Fruit fly (Drosophila melanogaster): ENCODE data around the gene CG15387.

Gene CG15387

DNA sequence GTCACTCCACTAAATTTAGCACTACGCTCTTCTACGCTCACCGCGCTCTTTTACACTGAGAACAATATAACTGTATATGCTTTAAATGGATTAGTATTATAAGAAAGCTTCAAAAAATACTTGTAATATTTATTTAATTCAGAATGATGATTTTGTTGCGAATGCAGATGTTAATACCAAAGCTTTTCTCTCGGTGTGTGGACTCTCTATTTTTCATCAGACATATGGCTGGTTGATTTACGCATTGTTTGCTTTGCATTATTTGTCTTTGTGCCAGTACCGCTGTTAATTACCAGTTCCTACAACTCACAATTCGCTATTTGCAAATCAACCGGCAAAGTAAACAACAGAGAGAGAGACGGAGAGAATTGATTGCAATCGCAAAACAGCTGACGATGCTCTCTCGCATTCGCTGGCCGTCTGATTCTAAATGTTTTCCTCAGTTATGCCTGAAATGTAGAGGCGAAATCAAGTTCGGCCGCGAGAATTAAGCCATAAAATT, 4.4 kb downstream of the CG15387 start (continued):
- TF ChIP-seq tll (GFP tag; optimal IDR thresholded peaks at IDR 0.05), result peak in 1 of 2 experiments; percentile 65
- TF ChIP-seq HLH54F (GFP tag; optimal IDR thresholded peaks at IDR 0.05), result peak; percentile 95
- peak; percentile 86 for TF ChIP-seq kah (GFP tag; optimal IDR thresholded peaks at IDR 0.05)
- TF ChIP-seq Hr3 (GFP tag; optimal IDR thresholded peaks at IDR 0.05), result peak; percentile 97
- TF ChIP-seq CG11398 (GFP tag; optimal IDR thresholded peaks at IDR 0.05), result peak; percentile 90
- peak in 1 of 3 experiments; percentile 48 for TF ChIP-seq Stat92E (GFP tag; optimal IDR thresholded peaks at IDR 0.05)
- peak; percentile 92 for TF ChIP-seq slou (GFP tag; optimal IDR thresholded peaks at IDR 0.05)
- TF ChIP-seq croc (GFP tag; conservative IDR thresholded peaks at IDR 0.05), result peak; percentile 91
- TF ChIP-seq CG9437 (GFP tag; optimal IDR thresholded peaks at IDR 0.05), result peak; percentile 93
- TF ChIP-seq YL-1 (GFP tag; optimal IDR thresholded peaks at IDR 0.05), result peak; percentile 66
- TF ChIP-seq CG4424 (GFP tag; optimal IDR thresholded peaks at IDR 0.05), result peak; percentile 92
- peak; percentile 96 for TF ChIP-seq tap (tag; optimal IDR thresholded peaks at IDR 0.05)
- TF ChIP-seq emc (GFP tag; optimal IDR thresholded peaks at IDR 0.05), result peak; percentile 91
- TF ChIP-seq CG4707 (GFP tag; optimal IDR thresholded peaks at IDR 0.05), result peak; percentile 84
- TF ChIP-seq tio (GFP tag; optimal IDR thresholded peaks at IDR 0.05), result peak; percentile 97
- TF ChIP-seq fd3F (GFP tag; optimal IDR thresholded peaks at IDR 0.05), result peak; percentile 94
- TF ChIP-seq MTF-1 (GFP tag; optimal IDR thresholded peaks at IDR 0.05; ENCODE audit: borderline replicate concordance), result peak; percentile 92
- peak; percentile 90 for TF ChIP-seq CkIIα-i1 (GFP tag; IDR thresholded peaks at IDR 0.05)
- peak; percentile 98 for TF ChIP-seq HLH3B (GFP tag; IDR thresholded peaks at IDR 0.05)
- peak; percentile 98 for TF ChIP-seq CG7839 (tag; optimal IDR thresholded peaks at IDR 0.05)
- peak; percentile 98 for TF ChIP-seq gro (GFP tag; optimal IDR thresholded peaks at IDR 0.05)
- peak; percentile 99 for TF ChIP-seq CG34422 (GFP tag; IDR thresholded peaks at IDR 0.05)
- TF ChIP-seq CG4617 (GFP tag; optimal IDR thresholded peaks at IDR 0.05; ENCODE audit: borderline replicate concordance), result peak; percentile 77
- peak; percentile 57 for TF ChIP-seq CG7745 (tag; optimal IDR thresholded peaks at IDR 0.05)
- peak; percentile 10 for TF ChIP-seq Dp (GFP tag; optimal IDR thresholded peaks at IDR 0.05)
- peak; percentile 97 for TF ChIP-seq CoRest (tag; optimal IDR thresholded peaks at IDR 0.05)
- TF ChIP-seq kay (GFP tag; optimal IDR thresholded peaks at IDR 0.05), result peak; percentile 96
- peak; percentile 94 for TF ChIP-seq CG6854 (GFP tag; optimal IDR thresholded peaks at IDR 0.05)
- TF ChIP-seq CG9817 (tag; optimal IDR thresholded peaks at IDR 0.05), result peak; percentile 98
- peak; percentile 96 for TF ChIP-seq Bteb2 (GFP tag; optimal IDR thresholded peaks at IDR 0.05)
- TF ChIP-seq CG16815 (GFP tag; optimal IDR thresholded peaks at IDR 0.05), result peak; percentile 94
- peak; percentile 66 for TF ChIP-seq CG17186 (GFP tag; optimal IDR thresholded peaks at IDR 0.05)
- peak; percentile 98 for TF ChIP-seq tgo (GFP tag; IDR thresholded peaks at IDR 0.05)
- peak; percentile 8 for TF ChIP-seq CG9797 (GFP tag; optimal IDR thresholded peaks at IDR 0.05)
- peak; percentile 94 for TF ChIP-seq CG9609 (GFP tag; optimal IDR thresholded peaks at IDR 0.05)
- peak; percentile 83 for TF ChIP-seq Myb (GFP tag; optimal IDR thresholded peaks at IDR 0.05)
- TF ChIP-seq ci (GFP tag; IDR thresholded peaks at IDR 0.05), result peak; percentile 99
- TF ChIP-seq knrl (GFP tag; IDR thresholded peaks at IDR 0.05; ENCODE audit: partially characterized antibody), result no peak
- TF ChIP-seq ato (GFP tag; IDR thresholded peaks at IDR 0.05; ENCODE audit: partially characterized antibody), result no peak
- TF ChIP-seq CG17802 (tag; optimal IDR thresholded peaks at IDR 0.05), result peak; percentile 64
- peak; percentile 99 for TF ChIP-seq CG11247 (GFP tag; IDR thresholded peaks at IDR 0.05)
- no peak for TF ChIP-seq mld (GFP tag; IDR thresholded peaks at IDR 0.05; ENCODE audit: partially characterized antibody)
- peak; percentile 95 to 96 for TF ChIP-seq bsh (GFP tag; optimal IDR thresholded peaks at IDR 0.05)
- TF ChIP-seq CG15601 (tag; optimal IDR thresholded peaks at IDR 0.05), result peak; percentile 89
- peak; percentile 99 for TF ChIP-seq rib (GFP tag; IDR thresholded peaks at IDR 0.05)
- TF ChIP-seq CG10979 (tag; optimal IDR thresholded peaks at IDR 0.05), result peak; percentile 92
- no peak for TF ChIP-seq hth (optimal IDR thresholded peaks at IDR 0.05)
- TF ChIP-seq dmrt11E (tag; optimal IDR thresholded peaks at IDR 0.05), result peak; percentile 89
- TF ChIP-seq wek (GFP tag; optimal IDR thresholded peaks at IDR 0.05), result peak; percentile 84

Measured in whole organism, embryonic.